Worm (Caenorhabditis elegans) whole organism, L4 larva: ENCODE measurements around the gene nifk-1.

Experiments
- F26F4.8 ChIP-seq: fragments of 200-800 bp; sonication (Bioruptor generic); conservative IDR thresholded peaks from 2 replicates; pipeline ENCODE4 v1.3.6; 2022; ENCODE audit warnings: missing genetic modification characterization, missing compliant biosample characterization
- aha-1 ChIP-seq: fragments of 150-350 bp; peaks from one replicate; lab custom pipeline; 2014; ENCODE audit warnings: missing biosample characterization, missing genetic modification characterization
- mdl-1 ChIP-seq, 2 experiments: fragments of 150-350 bp in 1 of 2; sonication (generic microtip) in 1 of 2; optimal IDR thresholded peaks; 2 replicates each; lab custom pipeline; 2014 to 2017; ENCODE audit warnings: missing biosample characterization in 2 of 2, missing genetic modification characterization in 2 of 2

DNA sequence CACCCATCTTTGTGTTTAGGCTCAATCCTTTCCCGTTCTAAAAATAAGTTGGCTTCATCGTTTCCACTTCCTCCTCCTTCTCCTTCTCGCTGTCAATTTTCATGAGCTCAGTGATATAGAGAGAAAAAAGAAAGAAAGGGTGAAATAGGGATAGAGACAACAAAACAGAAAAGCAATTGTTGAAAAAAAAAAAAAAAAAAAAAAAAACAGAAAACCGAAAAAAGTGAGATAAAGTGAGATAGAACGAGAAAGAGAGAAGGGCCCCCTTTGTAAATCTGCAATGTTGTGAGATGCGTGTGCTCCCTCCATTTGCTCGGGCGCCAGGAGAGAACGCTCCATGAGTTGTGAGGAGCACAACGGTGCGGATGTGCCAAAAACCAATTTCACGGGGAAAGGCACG is 30.8 kb upstream of the nifk-1 start:
- TF ChIP-seq F26F4.8 (GFP tag; lab: Robert Waterston, UW) = no peak
- no peak for TF ChIP-seq mdl-1 (tag; optimal IDR thresholded peaks at IDR 0.05; lab: Kevin White, UChicago)
- peak; percentile 50 for TF ChIP-seq aha-1 (tag; lab: Kevin White, UChicago)
